Fruit fly (Drosophila melanogaster) whole organism, pupa: ENCODE results near the gene CG5194.

Source experiments
- CG10348 ChIP-seq: fragments of 200-800 bp; sonication (Bioruptor generic); IDR thresholded peaks from 2 replicates; pipeline ENCODE4 v1.3.6; 2022; ENCODE audit warnings: missing biosample characterization, missing genetic modification characterization
- CG12605 ChIP-seq: fragments of 200-800 bp; sonication (Bioruptor generic); IDR thresholded peaks from 2 replicates; pipeline ENCODE4 v1.3.6; 2022; ENCODE audit warnings: missing biosample characterization, missing genetic modification characterization
- CG13204 ChIP-seq: fragments of 200-800 bp; sonication (Bioruptor generic); optimal IDR thresholded peaks from 2 replicates; lab custom pipeline; 2018; ENCODE audit warnings: missing biosample characterization, mild to moderate bottlenecking, missing genetic modification characterization, moderate library complexity
- CG14655 ChIP-seq: fragments of 200-800 bp; sonication (Bioruptor generic); optimal IDR thresholded peaks from 3 replicates; lab custom pipeline; 2017; ENCODE audit warnings: mild to moderate bottlenecking, missing biosample characterization, missing genetic modification reagents, missing genetic modification characterization
- CG15710 ChIP-seq: fragments of 200-800 bp; sonication (Bioruptor generic); optimal IDR thresholded peaks from 2 replicates; lab custom pipeline; 2018; ENCODE audit warnings: missing biosample characterization, mild to moderate bottlenecking, missing genetic modification characterization, moderate library complexity
- CG17806 ChIP-seq: fragments of 200-800 bp; sonication (Bioruptor generic); optimal IDR thresholded peaks from 2 replicates; lab custom pipeline; 2018; ENCODE audit warnings: missing biosample characterization, mild to moderate bottlenecking, missing genetic modification characterization, moderate library complexity
- CG32121 ChIP-seq: fragments of 200-800 bp; sonication (Bioruptor generic); IDR thresholded peaks from 2 replicates; pipeline ENCODE4 v1.3.6; 2022; ENCODE audit warnings: missing biosample characterization, missing genetic modification characterization
- CG34367 ChIP-seq: fragments of 200-800 bp; sonication (Bioruptor generic); optimal IDR thresholded peaks from 2 replicates; lab custom pipeline; 2018; ENCODE audit warnings: missing biosample characterization, mild to moderate bottlenecking, missing genetic modification characterization
- CG4496 ChIP-seq: fragments of 200-800 bp; sonication (Bioruptor generic); IDR thresholded peaks from 3 replicates; pipeline ENCODE4 v1.3.6; 2022; ENCODE audit warnings: missing biosample characterization, missing genetic modification characterization
- CG8159 ChIP-seq: fragments of 200-800 bp; sonication (Bioruptor generic); optimal IDR thresholded peaks from 3 replicates; lab custom pipeline; 2018; ENCODE audit warnings: missing biosample characterization, mild to moderate bottlenecking, missing genetic modification characterization, moderate library complexity
- CG8301 ChIP-seq: fragments of 200-800 bp; sonication (Bioruptor generic); optimal IDR thresholded peaks from 2 replicates; lab custom pipeline; 2018; ENCODE audit warnings: missing biosample characterization, mild to moderate bottlenecking, missing genetic modification characterization
- CG9948 ChIP-seq: fragments of 200-800 bp; sonication (Bioruptor generic); optimal IDR thresholded peaks from 2 replicates; lab custom pipeline; 2018; ENCODE audit warnings: missing biosample characterization, mild to moderate bottlenecking, missing genetic modification characterization, moderate library complexity
- D1 ChIP-seq: fragments of 200-800 bp; sonication (Bioruptor generic); optimal IDR thresholded peaks from 2 replicates; lab custom pipeline; 2018; ENCODE audit warnings: missing biosample characterization, mild to moderate bottlenecking, missing genetic modification characterization, moderate library complexity
- EcR ChIP-seq: fragments of 200-800 bp; sonication (Bioruptor generic); optimal IDR thresholded peaks from 3 replicates; lab custom pipeline; 2019; ENCODE audit warnings: missing biosample characterization, missing genetic modification characterization, mild to moderate bottlenecking, moderate library complexity, missing genetic modification reagents
- Ets98B ChIP-seq: fragments of 200-800 bp; sonication (Bioruptor generic); IDR thresholded peaks from 2 replicates; pipeline ENCODE4 v1.3.6; 2022; ENCODE audit warnings: missing biosample characterization, missing genetic modification characterization
- Pif1A ChIP-seq: fragments of 200-800 bp; sonication (Bioruptor generic); optimal IDR thresholded peaks from 3 replicates; lab custom pipeline; 2016; ENCODE audit warnings: missing biosample characterization, missing genetic modification characterization
- Pif1B ChIP-seq: fragments of 200-800 bp; sonication (Bioruptor generic); optimal IDR thresholded peaks from 3 replicates; lab custom pipeline; 2016; ENCODE audit warnings: missing biosample characterization, missing genetic modification characterization
- Snoo ChIP-seq: fragments of 200-800 bp; sonication (Bioruptor generic); optimal IDR thresholded peaks from 3 replicates; lab custom pipeline; 2017; ENCODE audit warnings: missing biosample characterization, mild to moderate bottlenecking, missing genetic modification characterization, inconsistent platforms
- fd96Ca ChIP-seq: fragments of 200-800 bp; sonication (Bioruptor generic); IDR thresholded peaks from 3 replicates; pipeline ENCODE4 v1.3.6; 2022; ENCODE audit warnings: missing biosample characterization, missing genetic modification characterization
- gl ChIP-seq: fragments of 200-800 bp; sonication (Bioruptor generic); optimal IDR thresholded peaks from 2 replicates; lab custom pipeline; 2018; ENCODE audit warnings: missing biosample characterization, mild to moderate bottlenecking, missing genetic modification characterization
- rn ChIP-seq: fragments of 200-800 bp; sonication (Bioruptor generic); IDR thresholded peaks from 2 replicates; pipeline ENCODE4 v1.3.6; 2022; ENCODE audit warnings: missing biosample characterization, missing genetic modification characterization

The CG5194 gene

dm6 chr3L:9037608-9038007 is 28.0 kb upstream of the CG5194 start:
- TF ChIP-seq gl (tag; lab: Kevin White, UChicago) (no peak), CG8159 (tag; lab: Kevin White, UChicago) (no peak), CG14655 (GFP tag; lab: Kevin White, UChicago) (no peak), CG4496 (no peak), CG12605 (GFP tag; lab: Robert Waterston, UW) (no peak), CG34367 (tag; lab: Kevin White, UChicago) (no peak), CG10348 (GFP tag; lab: Robert Waterston, UW) (no peak), Pif1A (GFP tag; lab: Kevin White, UChicago) (no peak), CG9948 (tag; lab: Kevin White, UChicago) (no peak), CG17806 (tag; lab: Kevin White, UChicago) (no peak), fd96Ca (GFP tag; lab: Robert Waterston, UW) (no peak), CG32121 (GFP tag; lab: Robert Waterston, UW) (no peak), EcR (no peak), Pif1B (GFP tag; lab: Kevin White, UChicago) (no peak), D1 (tag; lab: Kevin White, UChicago) (no peak), Ets98B (GFP tag; lab: Robert Waterston, UW) (no peak), Snoo (tag; lab: Kevin White, UChicago) (no peak), CG15710 (no peak), CG8301 (tag; lab: Kevin White, UChicago) (no peak), CG13204 (GFP tag; lab: Kevin White, UChicago) (no peak)
- TF ChIP-seq, all 21 proteins: peak for 0

dm6 chr3L:9033999-9034626 is 24.5 kb upstream of the CG5194 start:
- TF ChIP-seq CG10348 (GFP tag; lab: Robert Waterston, UW) (no peak), D1 (tag; lab: Kevin White, UChicago) (peak; percentile 20), fd96Ca (GFP tag; lab: Robert Waterston, UW) (no peak), CG9948 (tag; lab: Kevin White, UChicago) (peak; percentile 74), rn (GFP tag; lab: Robert Waterston, UW) (no peak), CG4496 (0 out of 3 replicates have a peak, but pooled peaks have one; percentile 28), CG8301 (tag; lab: Kevin White, UChicago) (peak; percentile 61), gl (tag; lab: Kevin White, UChicago) (peak; percentile 61), CG13204 (GFP tag; lab: Kevin White, UChicago) (no peak), CG12605 (GFP tag; lab: Robert Waterston, UW) (no peak; the same call in 1 of the 2 replicates), EcR (no peak), CG34367 (tag; lab: Kevin White, UChicago) (no peak), CG8159 (tag; lab: Kevin White, UChicago) (peak; percentile 84), CG14655 (GFP tag; lab: Kevin White, UChicago) (peak; percentile 59), Ets98B (GFP tag; lab: Robert Waterston, UW) (no peak), CG15710 (peak; percentile 32), CG32121 (GFP tag; lab: Robert Waterston, UW) (no peak), Snoo (tag; lab: Kevin White, UChicago) (peak; percentile 50), CG17806 (tag; lab: Kevin White, UChicago) (peak; percentile 79), Pif1A (GFP tag; lab: Kevin White, UChicago) (peak; percentile 21), Pif1B (GFP tag; lab: Kevin White, UChicago) (peak; percentile 15)

- TF ChIP-seq rn (GFP tag; lab: Robert Waterston, UW), result no peak
- TF ChIP-seq Pif1B (GFP tag; lab: Kevin White, UChicago), result peak; percentile 28
- TF ChIP-seq CG32121 (GFP tag; lab: Robert Waterston, UW), result no peak
- no peak for TF ChIP-seq CG12605 (GFP tag; lab: Robert Waterston, UW)
- TF ChIP-seq CG14655 (GFP tag; lab: Kevin White, UChicago), result peak; percentile 39
- TF ChIP-seq CG8159 (tag; lab: Kevin White, UChicago), result peak; percentile 68
- TF ChIP-seq Pif1A (GFP tag; lab: Kevin White, UChicago), result no peak
- peak; percentile 52 for TF ChIP-seq CG15710
- TF ChIP-seq CG9948 (tag; lab: Kevin White, UChicago), result peak; percentile 54
- TF ChIP-seq CG17806 (tag; lab: Kevin White, UChicago), result peak; percentile 20
- peak; percentile 20 for TF ChIP-seq CG34367 (tag; lab: Kevin White, UChicago)
- TF ChIP-seq Snoo (tag; lab: Kevin White, UChicago), result peak; percentile 60
Observed at dm6 chr3L:9033537-9033936, 23.9 kb upstream of the CG5194 start.

- TF ChIP-seq D1 (tag; lab: Kevin White, UChicago), result no peak
- no peak for TF ChIP-seq gl (tag; lab: Kevin White, UChicago)
- TF ChIP-seq CG15710, result peak; percentile 8
- peak; percentile 34 for TF ChIP-seq CG8159 (tag; lab: Kevin White, UChicago)
- no peak for TF ChIP-seq CG32121 (GFP tag; lab: Robert Waterston, UW)
- TF ChIP-seq CG14655 (GFP tag; lab: Kevin White, UChicago), result peak; percentile 0
- no peak for TF ChIP-seq Pif1A (GFP tag; lab: Kevin White, UChicago)
- no peak for TF ChIP-seq CG13204 (GFP tag; lab: Kevin White, UChicago)
- TF ChIP-seq CG17806 (tag; lab: Kevin White, UChicago), result peak; percentile 8
- TF ChIP-seq CG9948 (tag; lab: Kevin White, UChicago), result peak; percentile 22
Observed at dm6 chr3L:9032871-9033270, 23.2 kb upstream of the CG5194 start.

- TF ChIP-seq D1 (tag; lab: Kevin White, UChicago) (no peak), CG9948 (tag; lab: Kevin White, UChicago) (no peak), rn (GFP tag; lab: Robert Waterston, UW) (no peak), CG13204 (GFP tag; lab: Kevin White, UChicago) (no peak), CG34367 (tag; lab: Kevin White, UChicago) (no peak), Ets98B (GFP tag; lab: Robert Waterston, UW) (no peak)
Observed at dm6 chr3L:9029183-9029789, 19.6 kb upstream of the CG5194 start.
